Worm (Caenorhabditis elegans) whole organism, L1 larva: Measurements from ENCODE around the gene sre-43.

ENCODE experiments used
- aly-2 ChIP-seq: fragments of 150-350 bp; optimal IDR thresholded peaks from 2 replicates; lab custom pipeline; 2014; ENCODE audit warnings: missing biosample characterization, missing genetic modification characterization
- elt-2 ChIP-seq: sonication (generic microtip); optimal IDR thresholded peaks from 2 replicates; lab custom pipeline; 2016; ENCODE audit warnings: missing genetic modification characterization, mild to moderate bottlenecking, inconsistent platforms, missing compliant biosample characterization, missing genetic modification reagents
- elt-3 ChIP-seq, 6 experiments: fragments of 150-350 bp in 1 of 6; sonication (generic microtip); optimal IDR thresholded peaks; 2 replicates each; lab custom pipeline; 2017 to 2018; ENCODE audit warnings: missing biosample characterization in 6 of 6, missing genetic modification characterization in 6 of 6, inconsistent platforms in 1 of 6
- fkh-10 ChIP-seq: sonication (generic microtip); optimal IDR thresholded peaks from 2 replicates; lab custom pipeline; 2017; ENCODE audit warnings: missing biosample characterization, missing genetic modification reagents, missing genetic modification characterization
- mdl-1 ChIP-seq, 2 experiments: fragments of 150-350 bp; optimal IDR thresholded peaks; 2 replicates each; lab custom pipeline; 2014 to 2017; ENCODE audit warnings: missing biosample characterization in 2 of 2, missing genetic modification characterization in 2 of 2, inconsistent platforms in 1 of 2
- nhr-85 ChIP-seq: sonication (generic microtip); peaks from one replicate; lab custom pipeline; 2016; ENCODE audit warnings: missing genetic modification characterization, inconsistent platforms, missing compliant biosample characterization
- nhr-90 ChIP-seq: sonication (generic microtip); optimal IDR thresholded peaks from 2 replicates; lab custom pipeline; 2016; ENCODE audit warnings: mild to moderate bottlenecking, missing genetic modification characterization, missing compliant biosample characterization; ENCODE audit not compliant: poor library complexity
- skn-1 ChIP-seq: fragments of 150-350 bp; optimal IDR thresholded peaks from 2 replicates; lab custom pipeline; 2014; ENCODE audit warnings: missing biosample characterization, missing genetic modification characterization
- unc-86 ChIP-seq: sonication (generic microtip); optimal IDR thresholded peaks from 2 replicates; lab custom pipeline; 2016; ENCODE audit warnings: missing genetic modification characterization, missing compliant biosample characterization

DNA sequence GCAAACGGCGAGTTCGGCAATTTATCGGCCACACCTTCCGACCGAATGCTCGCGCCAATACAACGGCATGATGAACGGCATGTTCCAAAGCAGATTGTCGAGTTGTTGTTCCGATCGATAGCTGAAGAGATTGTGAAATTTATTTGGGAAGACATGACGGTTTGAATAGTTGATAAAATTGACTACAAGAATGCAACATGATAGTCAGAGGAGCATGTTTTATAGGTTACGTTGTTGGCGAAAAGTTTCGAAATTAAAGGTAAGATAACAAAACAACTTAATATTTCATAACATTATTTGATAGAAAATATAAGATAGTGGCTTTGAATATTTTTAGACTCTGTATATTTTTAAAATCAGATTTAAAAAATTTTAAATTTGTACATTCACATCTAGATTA, 23.4 kb downstream of the sre-43 start:
- TF ChIP-seq fkh-10 (GFP tag; lab: Kevin White, UChicago): no peak
- peak; percentile 44 for TF ChIP-seq elt-2
- TF ChIP-seq nhr-90 (tag; lab: Kevin White, UChicago): no peak
- no peak for TF ChIP-seq skn-1
- no peak for TF ChIP-seq nhr-85 (tag; lab: Kevin White, UChicago)
- TF ChIP-seq mdl-1 (tag; optimal IDR thresholded peaks at IDR 0.05; lab: Kevin White, UChicago): no peak
- TF ChIP-seq aly-2 (tag; lab: Kevin White, UChicago): no peak
- TF ChIP-seq elt-3 (tag; optimal IDR thresholded peaks at IDR 0.05; lab: Kevin White, UChicago): no peak
- TF ChIP-seq unc-86 (tag; lab: Kevin White, UChicago): no peak
